Fruit fly (Drosophila melanogaster): ENCODE data around the gene Atg1.

Atg1 gene

DNA sequence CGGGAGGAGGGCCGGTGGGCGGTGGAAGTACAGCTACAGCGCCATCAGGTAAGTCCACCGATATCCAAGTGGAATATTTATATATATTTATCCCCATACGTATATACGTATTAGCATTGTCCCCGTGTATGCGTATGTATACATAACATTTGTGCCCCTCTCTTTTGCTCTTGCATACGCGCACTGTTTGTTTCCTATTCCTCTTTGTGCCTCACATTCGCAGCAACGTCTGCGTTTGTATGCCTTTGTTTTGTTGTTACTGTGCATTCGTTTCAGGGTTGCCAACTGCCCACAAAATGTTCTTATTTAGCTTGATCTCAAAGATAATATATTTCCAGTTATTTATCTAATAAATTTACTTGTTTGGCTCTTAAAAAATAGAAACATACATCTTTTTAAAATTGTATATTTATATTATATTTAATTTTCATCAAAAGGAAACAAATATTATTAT is 1.4 kb upstream of the Atg1 start (continued):
- TF ChIP-seq Optix (GFP tag; IDR thresholded peaks at IDR 0.05), result no peak
- peak; percentile 20; the same call in 1 of the 2 replicates for TF ChIP-seq HLH3B (GFP tag; IDR thresholded peaks at IDR 0.05)
- TF ChIP-seq Max (GFP tag; optimal IDR thresholded peaks at IDR 0.05), result no peak
- peak; percentile 69; the same call in 2 of the 3 replicates for TF ChIP-seq ci (GFP tag; IDR thresholded peaks at IDR 0.05)
- TF ChIP-seq Stat92E (GFP tag; optimal IDR thresholded peaks at IDR 0.05), result no peak
- no peak for TF ChIP-seq Rx (GFP tag; IDR thresholded peaks at IDR 0.05)
- peak; percentile 43; the same call in 1 of the 3 replicates for TF ChIP-seq otp (GFP tag; IDR thresholded peaks at IDR 0.05)
- no peak for TF ChIP-seq CG13123 (GFP tag; optimal IDR thresholded peaks at IDR 0.05)
- TF ChIP-seq dmrt11E (tag; optimal IDR thresholded peaks at IDR 0.05), result peak; percentile 35
- TF ChIP-seq cato (GFP tag; optimal IDR thresholded peaks at IDR 0.05; ENCODE audit: borderline replicate concordance), result no peak
- peak; percentile 4 for TF ChIP-seq CG2202 (tag; optimal IDR thresholded peaks at IDR 0.05)
- TF ChIP-seq dmrt99B (tag; optimal IDR thresholded peaks at IDR 0.05), result peak; percentile 65
- TF ChIP-seq insv (GFP tag; optimal IDR thresholded peaks at IDR 0.05), result peak in 1 of 2 experiments; percentile 54
- no peak for TF ChIP-seq CG14860 (GFP tag; IDR thresholded peaks at IDR 0.05; ENCODE audit: partially characterized antibody)
- no peak for TF ChIP-seq seq (GFP tag; IDR thresholded peaks at IDR 0.05)
- TF ChIP-seq cwo (GFP tag; optimal IDR thresholded peaks at IDR 0.05), result peak; percentile 36
- no peak for TF ChIP-seq CG6689 (GFP tag; IDR thresholded peaks at IDR 0.05)
- TF ChIP-seq CG10209 (GFP tag; optimal IDR thresholded peaks at IDR 0.05), result peak; percentile 67
- TF ChIP-seq jigr1 (GFP tag; IDR thresholded peaks at IDR 0.05), result no peak
- no peak for TF ChIP-seq CG7745 (tag; optimal IDR thresholded peaks at IDR 0.05)
- TF ChIP-seq HHEX (GFP tag; optimal IDR thresholded peaks at IDR 0.05), result no peak
- TF ChIP-seq CG42726 (GFP tag; IDR thresholded peaks at IDR 0.05; ENCODE audit: partially characterized antibody), result no peak
- no peak for TF ChIP-seq p53 (GFP tag; optimal IDR thresholded peaks at IDR 0.05)
- TF ChIP-seq az2 (GFP tag; optimal IDR thresholded peaks at IDR 0.05), result peak; percentile 54
- TF ChIP-seq CG17829 (tag; optimal IDR thresholded peaks at IDR 0.05), result peak; percentile 81
- TF ChIP-seq D (optimal IDR thresholded peaks at IDR 0.05), result no peak
- TF ChIP-seq D (GFP tag; optimal IDR thresholded peaks at IDR 0.05), result peak; percentile 51
- no peak for TF ChIP-seq Lpt (GFP tag; optimal IDR thresholded peaks at IDR 0.05)
- peak; percentile 65 for TF ChIP-seq Sox102F (GFP tag; optimal IDR thresholded peaks at IDR 0.05)
- TF ChIP-seq Dip3 (GFP tag; optimal IDR thresholded peaks at IDR 0.05), result no peak
- TF ChIP-seq ftz-f1 (GFP tag; optimal IDR thresholded peaks at IDR 0.05), result no peak
- TF ChIP-seq CG31365 (tag; optimal IDR thresholded peaks at IDR 0.05), result no peak
- peak in 1 of 2 experiments; percentile 37 for TF ChIP-seq Trl (optimal IDR thresholded peaks at IDR 0.05)
- no peak for TF ChIP-seq Trl (GFP tag; optimal IDR thresholded peaks at IDR 0.05)
- no peak for TF ChIP-seq Dll (GFP tag; IDR thresholded peaks at IDR 0.05; ENCODE audit: partially characterized antibody)
- TF ChIP-seq CG15696 (tag; optimal IDR thresholded peaks at IDR 0.05), result peak; percentile 7
- no peak for TF ChIP-seq CG8944 (GFP tag; optimal IDR thresholded peaks at IDR 0.05)
- TF ChIP-seq CG9727 (GFP tag; optimal IDR thresholded peaks at IDR 0.05), result peak; percentile 46
- TF ChIP-seq CG34422 (GFP tag; IDR thresholded peaks at IDR 0.05), result no peak; the same call in 2 of the 3 replicates
- TF ChIP-seq CG18599 (GFP tag; optimal IDR thresholded peaks at IDR 0.05), result peak; percentile 73
- TF ChIP-seq sob (GFP tag; IDR thresholded peaks at IDR 0.05), result no peak
- TF ChIP-seq CG7372 (GFP tag; IDR thresholded peaks at IDR 0.05), result no peak
- peak; percentile 45 for TF ChIP-seq nom (GFP tag; optimal IDR thresholded peaks at IDR 0.05)
- TF ChIP-seq chm (GFP tag; IDR thresholded peaks at IDR 0.05), result peak; percentile 79; the same call in 1 of the 2 replicates
- TF ChIP-seq bigmax (GFP tag; optimal IDR thresholded peaks at IDR 0.05), result no peak
- peak; percentile 6 for TF ChIP-seq CG9817 (tag; optimal IDR thresholded peaks at IDR 0.05)
- peak; percentile 32 for TF ChIP-seq caup (GFP tag; optimal IDR thresholded peaks at IDR 0.05; ENCODE audit: severe bottlenecking)
- no peak for TF ChIP-seq emc (GFP tag; optimal IDR thresholded peaks at IDR 0.05)

Measured in whole organism, embryonic.